Worm (Caenorhabditis elegans) whole organism, dauer: ENCODE data around the gene Y60A3A.25.
"Not testable (repeated sequence)": the region's sequence is repeated elsewhere in the genome, so short reads cannot be mapped to it uniquely, and the experiment has no call there.

Experiments
- unc-62 ChIP-seq: sonication (generic microtip); optimal IDR thresholded peaks from 2 replicates; lab custom pipeline; 2017; ENCODE audit warnings: missing biosample characterization, missing genetic modification reagents, missing genetic modification characterization

Gene Y60A3A.25

ce11 chrV:19986788-19987187, 7.2 kb downstream of the Y60A3A.25 start:
- TF ChIP-seq unc-62 (GFP tag; lab: Kevin White, UChicago) = no peak

- TF ChIP-seq unc-62 (GFP tag; lab: Kevin White, UChicago) = no peak
These were observed 7.8 kb downstream of the Y60A3A.25 start, which contains the start of gene clec-260 for ce11 chrV:19986213-19986612. TSS of gene clec-260 (minus strand) at chrV:19986313.

- TF ChIP-seq unc-62 (GFP tag; lab: Kevin White, UChicago) = no peak
These were observed 12.0 kb downstream of the Y60A3A.25 start, which contains the start of gene Y60A3A.24 for ce11 chrV:19981832-19982462. TSS of gene Y60A3A.24 (minus strand) at chrV:19981882.

ce11 chrV:19978220-19978619, 15.8 kb downstream of the Y60A3A.25 start, which contains the start of gene srh-183:
TSS of gene srh-183 (minus strand) at chrV:19978320.
- TF ChIP-seq unc-62 (GFP tag; lab: Kevin White, UChicago) = no peak

- no peak for TF ChIP-seq unc-62 (GFP tag; lab: Kevin White, UChicago)
These were observed 21.0 kb downstream of the Y60A3A.25 start, which contains the start of gene srh-173 for ce11 chrV:19972984-19973383. TSS of gene srh-173 (plus strand) at chrV:19973284.

ce11 chrV:19965626-19966025, 28.4 kb downstream of the Y60A3A.25 start, which contains the start of gene srh-171:
TSS of gene srh-171 (plus strand) at chrV:19965700.
- no peak for TF ChIP-seq unc-62 (GFP tag; lab: Kevin White, UChicago)

ce11 chrV:19961971-19962370, 32.0 kb downstream of the Y60A3A.25 start:
- no peak for TF ChIP-seq unc-62 (GFP tag; lab: Kevin White, UChicago)

- no peak for TF ChIP-seq unc-62 (GFP tag; lab: Kevin White, UChicago)
These were observed 35.2 kb downstream of the Y60A3A.25 start, which contains the start of gene srh-172 for ce11 chrV:19958744-19959143. TSS of gene srh-172 (plus strand) at chrV:19959044.

ce11 chrV:19955171-19955570, 38.8 kb downstream of the Y60A3A.25 start, which contains the start of gene abhd-3.1:
TSS of gene abhd-3.1 (plus strand) at chrV:19955488.
- TF ChIP-seq unc-62 (GFP tag; lab: Kevin White, UChicago) = no peak

ce11 chrV:19954491-19954890, 39.5 kb downstream of the Y60A3A.25 start:
- TF ChIP-seq unc-62 (GFP tag; lab: Kevin White, UChicago) = no peak

- TF ChIP-seq unc-62 (GFP tag; lab: Kevin White, UChicago) = not testable (repeated sequence)
These were observed 44.3 kb downstream of the Y60A3A.25 start, which contains the start of gene Y60A3A.8 for ce11 chrV:19949721-19950120. TSS of gene Y60A3A.8 (plus strand) at chrV:19949978.

- TF ChIP-seq unc-62 (GFP tag; lab: Kevin White, UChicago) = not testable (repeated sequence)
These were observed 45.0 kb downstream of the Y60A3A.25 start, which contains the start of gene tmed-4 for ce11 chrV:19948993-19949392. TSS of gene tmed-4 (minus strand) at chrV:19949093.

- TF ChIP-seq unc-62 (GFP tag; lab: Kevin White, UChicago) = no peak
These were observed 47.5 kb downstream of the Y60A3A.25 start, which contains the start of gene dhs-24 for ce11 chrV:19946529-19946928. TSS of gene dhs-24 (minus strand) at chrV:19946629.
